Worm (Caenorhabditis elegans): ENCODE results near the gene rpt-6.

DNA sequence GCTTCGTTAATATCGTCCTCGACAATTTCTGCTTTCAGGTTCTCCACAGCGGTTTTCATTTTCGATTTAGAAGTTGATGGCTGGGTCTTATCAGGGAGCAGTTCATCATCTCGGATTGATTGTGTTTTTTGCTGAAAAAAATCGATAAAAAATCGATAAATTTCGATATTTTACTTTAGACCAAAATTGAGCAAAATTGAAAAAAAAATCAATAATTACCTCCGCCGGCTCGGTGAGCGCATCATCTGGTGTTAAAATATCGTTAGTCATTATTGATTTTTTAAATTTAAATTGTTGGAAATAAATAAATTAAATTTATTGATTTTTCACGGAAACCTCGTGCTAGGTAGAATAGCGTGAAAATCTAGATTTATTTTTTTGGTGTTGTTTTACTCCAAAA, 24.8 kb downstream of the rpt-6 start, which contains the start of gene Y49E10.10:
- TF ChIP-seq mec-3 (tag; optimal IDR thresholded peaks at IDR 0.05; ENCODE audit: borderline replicate concordance) (no peak), ceh-24 (tag; optimal IDR thresholded peaks at IDR 0.05) (no peak), nhr-11 (tag; optimal IDR thresholded peaks at IDR 0.05) (no peak), ama-1 (optimal IDR thresholded peaks at IDR 0.05) (no peak), gmeb-2 (tag; optimal IDR thresholded peaks at IDR 0.05) (no peak)
